Fruit fly (Drosophila melanogaster) whole organism, embryonic: ENCODE data around the gene CG7156.

Source experiments
- CG1024 ChIP-seq: fragments of 200-800 bp; sonication (Bioruptor generic); IDR thresholded peaks from 2 replicates; pipeline ENCODE4 v1.3.6; 2022; ENCODE audit warnings: missing biosample characterization, missing genetic modification characterization
- CG10267 ChIP-seq: fragments of 200-800 bp; sonication (Bioruptor generic); optimal IDR thresholded peaks from 2 replicates; lab custom pipeline; 2018; ENCODE audit warnings: missing biosample characterization, mild to moderate bottlenecking, missing genetic modification characterization, moderate library complexity
- CG10321 ChIP-seq: fragments of 200-800 bp; sonication (Bioruptor generic); IDR thresholded peaks from 2 replicates; pipeline ENCODE4 v1.3.6; 2022; ENCODE audit warnings: missing biosample characterization, missing genetic modification characterization
- CG10654 ChIP-seq: fragments of 200-800 bp; sonication (Bioruptor generic); optimal IDR thresholded peaks from 2 replicates; lab custom pipeline; 2016; ENCODE audit warnings: missing biosample characterization, missing genetic modification characterization
- CG11456 ChIP-seq: fragments of 200-800 bp; sonication (Bioruptor generic); IDR thresholded peaks from 3 replicates; pipeline ENCODE4 v1.3.6; 2022; ENCODE audit warnings: missing biosample characterization, missing genetic modification characterization
- CG12104 ChIP-seq: fragments of 200-800 bp; sonication (Bioruptor generic); optimal IDR thresholded peaks from 3 replicates; lab custom pipeline; 2016; ENCODE audit warnings: missing biosample characterization, missing genetic modification characterization
- CG12391 ChIP-seq: fragments of 200-800 bp; sonication (Bioruptor generic); optimal IDR thresholded peaks from 3 replicates; lab custom pipeline; 2018; ENCODE audit warnings: missing biosample characterization, mild to moderate bottlenecking, missing genetic modification characterization, moderate library complexity
- CG12659 ChIP-seq: fragments of 200-800 bp; sonication (Bioruptor generic); optimal IDR thresholded peaks from 3 replicates; lab custom pipeline; 2017; ENCODE audit warnings: mild to moderate bottlenecking, missing biosample characterization, missing genetic modification reagents, missing genetic modification characterization
- CG14860 ChIP-seq: fragments of 200-800 bp; sonication (Bioruptor generic); IDR thresholded peaks from 3 replicates; pipeline ENCODE4 v1.3.6; 2022; ENCODE audit warnings: missing biosample characterization, missing genetic modification characterization; ENCODE audit not compliant: partially characterized antibody
- CG15479 ChIP-seq: fragments of 200-800 bp; sonication (Bioruptor generic); optimal IDR thresholded peaks from 3 replicates; lab custom pipeline; 2019; ENCODE audit warnings: missing biosample characterization, mild to moderate bottlenecking, missing genetic modification characterization, moderate library complexity
- CG15514 ChIP-seq: fragments of 200-800 bp; sonication (Bioruptor generic); optimal IDR thresholded peaks from 3 replicates; lab custom pipeline; 2017; ENCODE audit warnings: missing biosample characterization, missing genetic modification characterization, mild to moderate bottlenecking, moderate library complexity, missing genetic modification reagents
- CG17385 ChIP-seq: fragments of 200-800 bp; sonication (Bioruptor generic); optimal IDR thresholded peaks from 3 replicates; lab custom pipeline; 2018; ENCODE audit warnings: missing biosample characterization, mild to moderate bottlenecking, missing genetic modification characterization
- CG34422 ChIP-seq: fragments of 200-800 bp; sonication (Bioruptor generic); IDR thresholded peaks from 3 replicates; pipeline ENCODE4 v1.3.6; 2022; ENCODE audit warnings: missing biosample characterization, missing genetic modification characterization
- CG42726 ChIP-seq: fragments of 200-800 bp; sonication (Bioruptor generic); IDR thresholded peaks from 2 replicates; pipeline ENCODE4 v1.3.6; 2022; ENCODE audit warnings: missing biosample characterization, missing genetic modification characterization; ENCODE audit not compliant: partially characterized antibody
- CG4617 ChIP-seq: fragments of 200-800 bp; sonication (Bioruptor generic); optimal IDR thresholded peaks from 3 replicates; lab custom pipeline; 2016; ENCODE audit warnings: missing biosample characterization, missing genetic modification characterization, borderline replicate concordance
- CG6175 ChIP-seq: fragments of 200-800 bp; sonication (Bioruptor generic); IDR thresholded peaks from 3 replicates; pipeline ENCODE4 v1.3.6; 2022; ENCODE audit warnings: missing biosample characterization, missing genetic modification characterization
- CG6813 ChIP-seq: fragments of 200-800 bp; sonication (Bioruptor generic); optimal IDR thresholded peaks from 2 replicates; lab custom pipeline; 2017; ENCODE audit warnings: missing biosample characterization, missing genetic modification characterization, mild to moderate bottlenecking, moderate library complexity, missing genetic modification reagents
- CG6854 ChIP-seq: fragments of 200-800 bp; sonication (Bioruptor generic); optimal IDR thresholded peaks from 3 replicates; lab custom pipeline; 2017; ENCODE audit warnings: missing biosample characterization, mild to moderate bottlenecking, missing genetic modification characterization
- CG8944 ChIP-seq: fragments of 200-800 bp; sonication (Bioruptor generic); optimal IDR thresholded peaks from 3 replicates; lab custom pipeline; 2016; ENCODE audit warnings: missing biosample characterization, missing genetic modification characterization
- Camta ChIP-seq: fragments of 200-800 bp; sonication (Bioruptor generic); optimal IDR thresholded peaks from 2 replicates; lab custom pipeline; 2016; ENCODE audit warnings: missing biosample characterization, missing genetic modification characterization
- Dad ChIP-seq: fragments of 200-800 bp; sonication (Bioruptor generic); optimal IDR thresholded peaks from 3 replicates; lab custom pipeline; 2016; ENCODE audit warnings: missing biosample characterization, missing genetic modification characterization
- Doc3 ChIP-seq: fragments of 200-800 bp; sonication (Bioruptor generic); IDR thresholded peaks from 3 replicates; pipeline ENCODE4 v1.3.6; 2022; ENCODE audit warnings: missing biosample characterization, missing genetic modification characterization; ENCODE audit not compliant: partially characterized antibody
- HHEX ChIP-seq: fragments of 200-800 bp; sonication (Bioruptor generic); optimal IDR thresholded peaks from 3 replicates; lab custom pipeline; 2017; ENCODE audit warnings: missing biosample characterization, mild to moderate bottlenecking, missing genetic modification characterization, missing genetic modification reagents
- HLH3B ChIP-seq: fragments of 200-800 bp; sonication (Bioruptor generic); IDR thresholded peaks from 2 replicates; pipeline ENCODE4 v1.3.6; 2022; ENCODE audit warnings: missing biosample characterization, missing genetic modification characterization
- Hr51 ChIP-seq, 2 experiments: fragments of 200-800 bp; sonication (Bioruptor generic); optimal IDR thresholded peaks; 2 replicates in 1 of 2; 3 replicates in 1 of 2; lab custom pipeline; 2016 to 2018; ENCODE audit warnings: missing biosample characterization in 2 of 2, missing genetic modification characterization in 2 of 2, mild to moderate bottlenecking in 1 of 2, moderate library complexity in 1 of 2
- Jarid2 ChIP-seq: fragments of 200-800 bp; sonication (Bioruptor generic); optimal IDR thresholded peaks from 3 replicates; lab custom pipeline; 2017; ENCODE audit warnings: mild to moderate bottlenecking, missing biosample characterization, missing genetic modification reagents, missing genetic modification characterization
- NC2α ChIP-seq: fragments of 200-800 bp; sonication (Bioruptor generic); optimal IDR thresholded peaks from 2 replicates; lab custom pipeline; 2016; ENCODE audit warnings: missing biosample characterization, missing genetic modification characterization
- Ravus ChIP-seq: fragments of 200-800 bp; sonication (Bioruptor generic); IDR thresholded peaks from 2 replicates; pipeline ENCODE4 v1.3.6; 2022; ENCODE audit warnings: missing biosample characterization, missing genetic modification characterization
- Xrp1 ChIP-seq: fragments of 200-800 bp; sonication (Bioruptor generic); IDR thresholded peaks from 2 replicates; pipeline ENCODE4 v1.3.6; 2022; ENCODE audit warnings: missing biosample characterization, missing genetic modification characterization
- ase ChIP-seq: fragments of 200-800 bp; sonication (Bioruptor generic); IDR thresholded peaks from 3 replicates; pipeline ENCODE4 v1.3.6; 2022; ENCODE audit warnings: missing biosample characterization, missing genetic modification characterization
- croc ChIP-seq: fragments of 200-800 bp; sonication (Bioruptor generic); conservative IDR thresholded peaks from 3 replicates; pipeline ENCODE4 v1.3.6; 2022; ENCODE audit warnings: missing biosample characterization, missing genetic modification characterization
- dan ChIP-seq: fragments of 200-800 bp; sonication (Bioruptor generic); IDR thresholded peaks from 2 replicates; pipeline ENCODE4 v1.3.6; 2022; ENCODE audit warnings: missing biosample characterization, missing genetic modification characterization
- ewg ChIP-seq: fragments of 200-800 bp; sonication (Bioruptor generic); optimal IDR thresholded peaks from 3 replicates; lab custom pipeline; 2017; ENCODE audit warnings: mild to moderate bottlenecking, missing biosample characterization, missing genetic modification reagents, missing genetic modification characterization
- kay ChIP-seq: fragments of 200-800 bp; sonication (Bioruptor generic); optimal IDR thresholded peaks from 2 replicates; lab custom pipeline; 2016; ENCODE audit warnings: missing biosample characterization, missing genetic modification characterization
- kni ChIP-seq: fragments of 200-800 bp; sonication (Bioruptor generic); optimal IDR thresholded peaks from 3 replicates; lab custom pipeline; 2017; ENCODE audit warnings: mild to moderate bottlenecking, missing biosample characterization, missing genetic modification reagents, missing genetic modification characterization
- odd ChIP-seq: fragments of 200-800 bp; sonication (Bioruptor generic); optimal IDR thresholded peaks from 2 replicates; lab custom pipeline; 2017; ENCODE audit warnings: missing biosample characterization, mild to moderate bottlenecking, missing genetic modification characterization
- pho ChIP-seq: fragments of 200-800 bp; sonication (Bioruptor generic); optimal IDR thresholded peaks from 2 replicates; lab custom pipeline; 2016; ENCODE audit warnings: missing biosample characterization, missing genetic modification characterization
- prd ChIP-seq, 3 experiments: fragments of >200 bp in 2 of 3; fragments of 200-800 bp in 1 of 3; sonication (Bioruptor generic) in 1 of 3; optimal IDR thresholded peaks in 2 of 3; IDR thresholded peaks in 1 of 3; 2 replicates in 2 of 3; 3 replicates in 1 of 3; pipeline versions ENCODE4 v1.3.6 to Lab custom; 2017 to 2022; ENCODE audit warnings: missing biosample characterization in 1 of 3, missing genetic modification characterization in 1 of 3
- pros ChIP-seq: fragments of 200-800 bp; sonication (Bioruptor generic); optimal IDR thresholded peaks from 3 replicates; lab custom pipeline; 2019; ENCODE audit warnings: missing biosample characterization, mild to moderate bottlenecking, missing genetic modification characterization, moderate library complexity
- psq ChIP-seq: fragments of 200-800 bp; sonication (Bioruptor generic); optimal IDR thresholded peaks from 2 replicates; lab custom pipeline; 2017; ENCODE audit warnings: missing biosample characterization, missing genetic modification characterization
- repo ChIP-seq: fragments of 200-800 bp; sonication (Bioruptor generic); optimal IDR thresholded peaks from 2 replicates; lab custom pipeline; 2016; ENCODE audit warnings: missing biosample characterization, missing genetic modification characterization
- row ChIP-seq: fragments of 200-800 bp; sonication (Bioruptor generic); IDR thresholded peaks from 3 replicates; pipeline ENCODE4 v1.3.6; 2022; ENCODE audit warnings: missing biosample characterization, missing genetic modification characterization
- scrt ChIP-seq: fragments of 200-800 bp; sonication (Bioruptor generic); optimal IDR thresholded peaks from 2 replicates; lab custom pipeline; 2018; ENCODE audit warnings: missing biosample characterization, mild to moderate bottlenecking, missing genetic modification characterization, moderate library complexity
- sens ChIP-seq: fragments of 200-800 bp; sonication (Bioruptor generic); peaks from one replicate; lab custom pipeline; 2016; ENCODE audit warnings: missing biosample characterization, missing genetic modification characterization
- seq ChIP-seq: fragments of 200-800 bp; sonication (Bioruptor generic); IDR thresholded peaks from 2 replicates; pipeline ENCODE4 v1.3.6; 2022; ENCODE audit warnings: missing biosample characterization, missing genetic modification characterization
- slp2 ChIP-seq: fragments of 200-800 bp; sonication (Bioruptor generic); optimal IDR thresholded peaks from 2 replicates; lab custom pipeline; 2016; ENCODE audit warnings: missing biosample characterization, missing genetic modification characterization
- tll ChIP-seq, 2 experiments: fragments of 200-800 bp in 1 of 2; fragments of >200 bp in 1 of 2; sonication (Bioruptor generic) in 1 of 2; optimal IDR thresholded peaks; 2 replicates each; lab custom pipeline; 2017 to 2019; ENCODE audit warnings: missing biosample characterization in 2 of 2, missing genetic modification characterization in 2 of 2, mild to moderate bottlenecking in 1 of 2, moderate library complexity in 1 of 2
- wdn ChIP-seq: fragments of 200-800 bp; sonication (Bioruptor generic); IDR thresholded peaks from 2 replicates; pipeline ENCODE4 v1.3.6; 2022; ENCODE audit warnings: missing biosample characterization, missing genetic modification characterization
- zf30C ChIP-seq: fragments of 200-800 bp; sonication (Bioruptor generic); optimal IDR thresholded peaks from 3 replicates; lab custom pipeline; 2018; ENCODE audit warnings: missing biosample characterization, mild to moderate bottlenecking, missing genetic modification characterization
- zfh2 ChIP-seq: fragments of 200-800 bp; sonication (Bioruptor generic); optimal IDR thresholded peaks from 2 replicates; lab custom pipeline; 2016; ENCODE audit warnings: missing biosample characterization, missing genetic modification characterization

The CG7156 gene

dm6 chr3R:18243718-18244170, 1.8 kb upstream of the CG7156 start:
- TF ChIP-seq CG6175 (GFP tag; lab: Robert Waterston, UW) (0 out of 3 replicates have a peak, but pooled peaks have one; percentile 25), CG14860 (GFP tag; lab: Robert Waterston, UW) (no peak), CG1024 (GFP tag; lab: Robert Waterston, UW) (no peak), kni (GFP tag; lab: Kevin White, UChicago) (no peak), CG10321 (no peak), CG10654 (GFP tag; lab: Kevin White, UChicago) (no peak), tll (GFP tag; optimal IDR thresholded peaks at IDR 0.05; lab: Kevin White, UChicago) (no peak), sens (GFP tag; lab: Kevin White, UChicago) (peak; percentile 60), HLH3B (no peak), repo (GFP tag; lab: Kevin White, UChicago) (no peak), zf30C (GFP tag; lab: Kevin White, UChicago) (no peak), Jarid2 (GFP tag; lab: Kevin White, UChicago) (no peak), Ravus (GFP tag; lab: Robert Waterston, UW) (no peak), kay (GFP tag; lab: Kevin White, UChicago) (peak; percentile 70), Doc3 (no peak), Xrp1 (GFP tag; lab: Robert Waterston, UW) (no peak), Hr51 (GFP tag; optimal IDR thresholded peaks at IDR 0.05; lab: Kevin White, UChicago) (peak in 1 of 2 experiments; percentile 12), row (GFP tag; lab: Robert Waterston, UW) (peak; percentile 5; the same call in 1 of the 3 replicates), ewg (GFP tag; lab: Kevin White, UChicago) (peak; percentile 84), HHEX (GFP tag; lab: Kevin White, UChicago) (no peak), pho (no peak), CG6813 (GFP tag; lab: Kevin White, UChicago) (peak; percentile 44), ase (GFP tag; lab: Robert Waterston, UW) (no peak), slp2 (no peak), Dad (GFP tag; lab: Kevin White, UChicago) (no peak), odd (GFP tag; lab: Kevin White, UChicago) (no peak), croc (GFP tag; lab: Robert Waterston, UW) (no peak), CG34422 (GFP tag; lab: Robert Waterston, UW) (no peak; the same call in 2 of the 3 replicates), CG4617 (GFP tag; lab: Kevin White, UChicago) (no peak), CG10267 (tag; lab: Kevin White, UChicago) (no peak), CG15514 (peak; percentile 41), CG6854 (GFP tag; lab: Kevin White, UChicago) (peak; percentile 27), Camta (no peak), CG12391 (no peak), pros (GFP tag; lab: Kevin White, UChicago) (no peak), CG42726 (no peak), scrt (GFP tag; lab: Kevin White, UChicago) (peak; percentile 50), prd (optimal IDR thresholded peaks at IDR 0.05; lab: Kevin White, UChicago) (no peak), prd (GFP tag; IDR thresholded peaks at IDR 0.05; lab: Robert Waterston, UW) (no peak), CG12659 (GFP tag; lab: Kevin White, UChicago) (peak; percentile 40), CG17385 (GFP tag; lab: Kevin White, UChicago) (peak; percentile 24), psq (no peak), NC2α (GFP tag; lab: Kevin White, UChicago) (no peak), wdn (0 out of 2 replicates have a peak, but pooled peaks have one; percentile 10), CG11456 (GFP tag; lab: Robert Waterston, UW) (peak; percentile 14; the same call in 1 of the 3 replicates), seq (GFP tag; lab: Robert Waterston, UW) (0 out of 2 replicates have a peak, but pooled peaks have one; percentile 3), CG15479 (no peak), CG12104 (GFP tag; lab: Kevin White, UChicago) (no peak), CG8944 (GFP tag; lab: Kevin White, UChicago) (no peak), dan (GFP tag; lab: Robert Waterston, UW) (no peak), zfh2 (GFP tag; lab: Kevin White, UChicago) (peak; percentile 42)
